Fruit fly (Drosophila melanogaster) whole organism, embryonic: ENCODE results near the gene mRpS7.

Experiments
- Abd-B ChIP-seq: fragments of 200-800 bp; sonication (Bioruptor generic); optimal IDR thresholded peaks from 2 replicates; lab custom pipeline; 2018; ENCODE audit warnings: missing biosample characterization, mild to moderate bottlenecking, missing genetic modification characterization, moderate library complexity
- Ada2b ChIP-seq: fragments of 200-800 bp; sonication (Bioruptor generic); IDR thresholded peaks from 2 replicates; pipeline ENCODE4 v1.3.6; 2022; ENCODE audit warnings: missing biosample characterization, missing genetic modification characterization
- Antp ChIP-seq: fragments of 200-800 bp; sonication (Bioruptor generic); optimal IDR thresholded peaks from 3 replicates; lab custom pipeline; 2016; ENCODE audit warnings: missing biosample characterization, missing genetic modification characterization
- Awh ChIP-seq: fragments of 200-800 bp; sonication (Bioruptor generic); IDR thresholded peaks from 2 replicates; pipeline ENCODE4, ENCODE4 v1.3.6; 2022; ENCODE audit warnings: missing biosample characterization, missing genetic modification characterization
- Bgb ChIP-seq: fragments of 200-800 bp; sonication (Bioruptor generic); IDR thresholded peaks from 2 replicates; pipeline ENCODE4 v1.3.6; 2022; ENCODE audit warnings: missing biosample characterization, missing genetic modification characterization; ENCODE audit not compliant: partially characterized antibody
- CG1603 ChIP-seq: fragments of 200-800 bp; sonication (Bioruptor generic); optimal IDR thresholded peaks from 2 replicates; lab custom pipeline; 2019; ENCODE audit warnings: missing biosample characterization, mild to moderate bottlenecking, missing genetic modification characterization, moderate library complexity
- CG17186 ChIP-seq: fragments of 200-800 bp; sonication (Bioruptor generic); optimal IDR thresholded peaks from 3 replicates; lab custom pipeline; 2017; ENCODE audit warnings: missing biosample characterization, missing genetic modification reagents, missing genetic modification characterization
- CG17802 ChIP-seq: fragments of 200-800 bp; sonication (Bioruptor generic); optimal IDR thresholded peaks from 2 replicates; lab custom pipeline; 2018; ENCODE audit warnings: missing biosample characterization, mild to moderate bottlenecking, missing genetic modification characterization, moderate library complexity
- CG17829 ChIP-seq: fragments of 200-800 bp; optimal IDR thresholded peaks from 2 replicates; lab custom pipeline; 2019; ENCODE audit warnings: missing biosample characterization, mild to moderate bottlenecking, missing genetic modification characterization, moderate library complexity
- CG18011 ChIP-seq: fragments of 200-800 bp; sonication (Bioruptor generic); optimal IDR thresholded peaks from 2 replicates; lab custom pipeline; 2017; ENCODE audit warnings: missing biosample characterization, missing genetic modification characterization, mild to moderate bottlenecking, moderate library complexity, missing genotype
- CG18262 ChIP-seq: fragments of 200-800 bp; optimal IDR thresholded peaks from 3 replicates; lab custom pipeline; 2019; ENCODE audit warnings: missing biosample characterization, mild to moderate bottlenecking, missing genetic modification characterization, moderate library complexity
- CG2678 ChIP-seq: fragments of 200-800 bp; sonication (Bioruptor generic); optimal IDR thresholded peaks from 3 replicates; lab custom pipeline; 2019; ENCODE audit warnings: missing biosample characterization, mild to moderate bottlenecking, missing genetic modification characterization, moderate library complexity
- CG2875 ChIP-seq: fragments of 200-800 bp; sonication (Bioruptor generic); optimal IDR thresholded peaks from 2 replicates; lab custom pipeline; 2017; ENCODE audit warnings: missing biosample characterization, mild to moderate bottlenecking, missing genetic modification characterization, missing genetic modification reagents
- CG30020 ChIP-seq: fragments of 200-800 bp; optimal IDR thresholded peaks from 2 replicates; lab custom pipeline; 2019; ENCODE audit warnings: missing biosample characterization, mild to moderate bottlenecking, missing genetic modification characterization, moderate library complexity
- CG3281 ChIP-seq: fragments of 200-800 bp; sonication (Bioruptor generic); optimal IDR thresholded peaks from 3 replicates; lab custom pipeline; 2017; ENCODE audit warnings: missing biosample characterization, mild to moderate bottlenecking, missing genetic modification characterization
- CG33557 ChIP-seq: fragments of 200-800 bp; sonication (Bioruptor generic); optimal IDR thresholded peaks from 2 replicates; lab custom pipeline; 2019; ENCODE audit warnings: missing biosample characterization, mild to moderate bottlenecking, missing genetic modification characterization, moderate library complexity
- CG43689 ChIP-seq: fragments of 200-800 bp; sonication (Bioruptor generic); IDR thresholded peaks from 2 replicates; pipeline ENCODE4 v1.3.6; 2022; ENCODE audit warnings: missing biosample characterization, missing genetic modification characterization
- CG4707 ChIP-seq: fragments of 200-800 bp; sonication (Bioruptor generic); optimal IDR thresholded peaks from 2 replicates; lab custom pipeline; 2018; ENCODE audit warnings: missing biosample characterization, mild to moderate bottlenecking, missing genetic modification characterization, moderate library complexity
- CG6654 ChIP-seq: fragments of 200-800 bp; sonication (Bioruptor generic); optimal IDR thresholded peaks from 2 replicates; lab custom pipeline; 2017; ENCODE audit warnings: missing biosample characterization, mild to moderate bottlenecking, missing genetic modification characterization
- CG6813 ChIP-seq: fragments of 200-800 bp; sonication (Bioruptor generic); optimal IDR thresholded peaks from 2 replicates; lab custom pipeline; 2017; ENCODE audit warnings: missing biosample characterization, missing genetic modification characterization, mild to moderate bottlenecking, moderate library complexity, missing genetic modification reagents
- CG6854 ChIP-seq: fragments of 200-800 bp; sonication (Bioruptor generic); optimal IDR thresholded peaks from 3 replicates; lab custom pipeline; 2017; ENCODE audit warnings: missing biosample characterization, mild to moderate bottlenecking, missing genetic modification characterization
- CG7839 ChIP-seq: fragments of 200-800 bp; sonication (Bioruptor generic); optimal IDR thresholded peaks from 3 replicates; lab custom pipeline; 2018; ENCODE audit warnings: missing biosample characterization, mild to moderate bottlenecking, missing genetic modification characterization, moderate library complexity
- CG8290 ChIP-seq, 3 experiments: fragments of 200-800 bp; sonication (Bioruptor generic); optimal IDR thresholded peaks; 2 replicates each; lab custom pipeline; 2016 to 2019; ENCODE audit warnings: missing biosample characterization in 3 of 3, missing genetic modification characterization in 3 of 3, mild to moderate bottlenecking in 2 of 3, moderate library complexity in 1 of 3
- CG8388 ChIP-seq: fragments of 200-800 bp; sonication (Bioruptor generic); optimal IDR thresholded peaks from 2 replicates; lab custom pipeline; 2019; ENCODE audit warnings: missing biosample characterization, mild to moderate bottlenecking, missing genetic modification characterization, moderate library complexity
- CG9609 ChIP-seq: fragments of 200-800 bp; sonication (Bioruptor generic); optimal IDR thresholded peaks from 3 replicates; lab custom pipeline; 2016; ENCODE audit warnings: missing biosample characterization, missing genetic modification characterization
- CG9797 ChIP-seq: fragments of 200-800 bp; sonication (Bioruptor generic); optimal IDR thresholded peaks from 3 replicates; lab custom pipeline; 2018; ENCODE audit warnings: missing biosample characterization, mild to moderate bottlenecking, missing genetic modification characterization
- Elba2 ChIP-seq: fragments of 200-800 bp; sonication (Bioruptor generic); optimal IDR thresholded peaks from 3 replicates; lab custom pipeline; 2016; ENCODE audit warnings: missing biosample characterization, missing genetic modification characterization
- Gug ChIP-seq: fragments of 200-800 bp; sonication (Bioruptor generic); IDR thresholded peaks from 4 replicates; pipeline ENCODE4 v1.3.6; 2022; ENCODE audit warnings: missing biosample characterization, missing genetic modification characterization
- Hr3 ChIP-seq: fragments of 200-800 bp; sonication (Bioruptor generic); optimal IDR thresholded peaks from 3 replicates; lab custom pipeline; 2016; ENCODE audit warnings: missing biosample characterization, missing genetic modification characterization
- Lpt ChIP-seq: fragments of >200 bp; optimal IDR thresholded peaks from 2 replicates; lab custom pipeline; 2018; ENCODE audit warnings: missing biosample characterization, missing genetic modification characterization
- Meics ChIP-seq: fragments of 200-800 bp; sonication (Bioruptor generic); optimal IDR thresholded peaks from 2 replicates; lab custom pipeline; 2017; ENCODE audit warnings: missing biosample characterization, mild to moderate bottlenecking, missing genetic modification characterization
- Pdp1 ChIP-seq, 2 experiments: fragments of 200-800 bp; sonication (Bioruptor generic); optimal IDR thresholded peaks; 3 replicates each; lab custom pipeline; 2016; ENCODE audit warnings: missing biosample characterization in 2 of 2, missing genetic modification characterization in 2 of 2, mild to moderate bottlenecking in 1 of 2, moderate library complexity in 1 of 2
- Scr ChIP-seq: fragments of 200-800 bp; sonication (Bioruptor generic); IDR thresholded peaks from 2 replicates; pipeline ENCODE4 v1.3.6; 2022; ENCODE audit warnings: missing biosample characterization, missing genetic modification characterization; ENCODE audit not compliant: partially characterized antibody
- YL-1 ChIP-seq: fragments of 200-800 bp; sonication (Bioruptor generic); optimal IDR thresholded peaks from 3 replicates; lab custom pipeline; 2017; ENCODE audit warnings: missing biosample characterization, mild to moderate bottlenecking, missing genetic modification characterization
- ap ChIP-seq: fragments of 200-800 bp; sonication (Bioruptor generic); IDR thresholded peaks from 2 replicates; pipeline ENCODE4 v1.3.6; 2022; ENCODE audit warnings: missing biosample characterization, missing genetic modification characterization
- az2 ChIP-seq: fragments of 200-800 bp; sonication (Bioruptor generic); optimal IDR thresholded peaks from 3 replicates; lab custom pipeline; 2016; ENCODE audit warnings: missing biosample characterization, missing genetic modification characterization
- ci ChIP-seq: fragments of 200-800 bp; sonication (Bioruptor generic); IDR thresholded peaks from 3 replicates; pipeline ENCODE4 v1.3.6; 2022; ENCODE audit warnings: missing biosample characterization, missing genetic modification characterization
- danr ChIP-seq: fragments of 200-800 bp; sonication (Bioruptor generic); IDR thresholded peaks from 2 replicates; pipeline ENCODE4 v1.3.6; 2022; ENCODE audit warnings: missing biosample characterization, missing genetic modification characterization
- fd64A ChIP-seq: fragments of 200-800 bp; sonication (Bioruptor generic); optimal IDR thresholded peaks from 3 replicates; lab custom pipeline; 2018; ENCODE audit warnings: missing biosample characterization, mild to moderate bottlenecking, missing genetic modification characterization
- gcm ChIP-seq: fragments of 200-800 bp; sonication (Bioruptor generic); optimal IDR thresholded peaks from 2 replicates; lab custom pipeline; 2019; ENCODE audit warnings: missing biosample characterization, mild to moderate bottlenecking, missing genetic modification characterization, moderate library complexity
- ken ChIP-seq: fragments of 200-800 bp; sonication (Bioruptor generic); IDR thresholded peaks from 3 replicates; pipeline ENCODE4 v1.3.6; 2022; ENCODE audit warnings: missing biosample characterization, missing genetic modification characterization
- lbe ChIP-seq: fragments of 200-800 bp; sonication (Bioruptor generic); optimal IDR thresholded peaks from 2 replicates; lab custom pipeline; 2016; ENCODE audit warnings: missing biosample characterization, mild to moderate bottlenecking, missing genetic modification characterization
- nerfin-1 ChIP-seq: fragments of 200-800 bp; sonication (Bioruptor generic); optimal IDR thresholded peaks from 3 replicates; lab custom pipeline; 2019; ENCODE audit warnings: missing biosample characterization, mild to moderate bottlenecking, missing genetic modification characterization, moderate library complexity
- p53 ChIP-seq: fragments of 200-800 bp; sonication (Bioruptor generic); optimal IDR thresholded peaks from 2 replicates; lab custom pipeline; 2016; ENCODE audit warnings: missing biosample characterization, missing genetic modification characterization
- ro ChIP-seq: fragments of 200-800 bp; sonication (Bioruptor generic); IDR thresholded peaks from 2 replicates; pipeline ENCODE4 v1.3.6; 2022; ENCODE audit warnings: missing biosample characterization, missing genetic modification characterization
- tio ChIP-seq: fragments of 200-800 bp; sonication (Bioruptor generic); optimal IDR thresholded peaks from 2 replicates; lab custom pipeline; 2017; ENCODE audit warnings: missing biosample characterization, missing genetic modification characterization, inconsistent platforms
- wdn ChIP-seq: fragments of 200-800 bp; sonication (Bioruptor generic); IDR thresholded peaks from 2 replicates; pipeline ENCODE4 v1.3.6; 2022; ENCODE audit warnings: missing biosample characterization, missing genetic modification characterization
- zf30C ChIP-seq: fragments of 200-800 bp; sonication (Bioruptor generic); optimal IDR thresholded peaks from 3 replicates; lab custom pipeline; 2018; ENCODE audit warnings: missing biosample characterization, mild to moderate bottlenecking, missing genetic modification characterization

Gene mRpS7

DNA sequence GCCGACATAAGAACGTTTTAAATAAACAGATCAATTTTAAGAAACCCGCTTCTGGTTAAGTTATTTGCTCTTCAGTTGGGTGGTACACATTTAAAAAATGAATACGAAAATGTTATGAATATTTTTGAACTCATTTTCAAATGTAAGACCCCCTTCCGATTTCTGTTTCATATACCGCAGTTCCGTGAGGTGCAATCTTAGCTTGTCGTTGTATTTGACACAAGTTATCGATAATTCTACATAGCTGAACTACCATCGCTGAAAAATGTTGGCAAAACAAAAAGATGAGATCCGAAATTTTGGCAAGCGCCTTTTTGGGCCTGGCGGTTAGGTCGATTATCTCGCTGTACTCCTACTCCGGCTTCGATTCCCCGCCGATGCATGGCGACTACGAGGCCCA is 6.6 kb upstream of the mRpS7 start, which contains the start of gene gny (continued):
- peak; percentile 38; the same call in 1 of the 2 replicates for TF ChIP-seq Bgb
- TF ChIP-seq ken: no peak
- no peak for TF ChIP-seq nerfin-1 (tag; lab: Kevin White, UChicago)
- peak; percentile 40 for TF ChIP-seq YL-1 (GFP tag; lab: Kevin White, UChicago)
- no peak for TF ChIP-seq Awh (GFP tag; lab: Robert Waterston, UW)
- peak; percentile 29 for TF ChIP-seq Scr (GFP tag; lab: Robert Waterston, UW)
- peak; percentile 37 for TF ChIP-seq CG17802 (tag; lab: Kevin White, UChicago)

DNA sequence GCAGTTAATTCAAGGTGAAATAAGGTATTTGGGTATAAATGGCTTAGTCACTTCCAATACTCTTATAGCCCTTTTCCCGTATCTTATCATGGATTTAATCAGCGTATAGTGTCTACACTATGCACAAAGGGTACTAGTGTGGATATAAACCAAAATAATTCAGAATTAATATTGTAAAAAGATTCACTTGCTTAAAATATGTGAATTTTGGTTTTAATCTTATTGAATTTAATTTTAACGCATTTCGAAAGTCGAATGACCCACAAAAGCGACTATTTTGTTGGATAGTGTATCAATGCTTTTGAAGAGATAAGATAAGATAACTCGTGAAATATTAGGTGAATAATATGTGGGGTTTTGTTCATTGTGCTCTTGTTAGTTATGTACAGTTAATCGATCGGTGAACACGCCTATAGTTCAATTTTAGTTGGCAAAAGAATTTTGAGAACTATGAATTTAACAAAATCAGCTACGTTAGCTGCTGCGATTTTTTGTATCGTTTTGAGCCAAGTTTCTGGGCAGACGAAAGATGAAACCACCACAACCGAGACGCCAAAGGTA is 4.5 kb upstream of the mRpS7 start, which contains the start of gene CG5096:
TSS of gene CG5096 (plus strand) at position 374 of the 561 bp plus-strand sequence.
- TF ChIP-seq CG8388 (GFP tag; lab: Kevin White, UChicago) (peak; percentile 82), Gug (GFP tag; lab: Robert Waterston, UW) (no peak), Meics (peak; percentile 91), CG2678 (tag; lab: Kevin White, UChicago) (peak; percentile 97), zf30C (GFP tag; lab: Kevin White, UChicago) (no peak), CG9609 (peak; percentile 53), Hr3 (peak; percentile 79), CG1603 (tag; lab: Kevin White, UChicago) (peak; percentile 84), danr (GFP tag; lab: Robert Waterston, UW) (peak; percentile 81), gcm (GFP tag; lab: Kevin White, UChicago) (peak; percentile 87), CG6654 (peak; percentile 64), CG7839 (peak; percentile 94), Pdp1 (GFP tag; optimal IDR thresholded peaks at IDR 0.05; lab: Kevin White, UChicago) (peak; percentile 78 to 79), Ada2b (GFP tag; lab: Robert Waterston, UW) (peak; percentile 89), Abd-B (GFP tag; lab: Kevin White, UChicago) (no peak), fd64A (GFP tag; lab: Kevin White, UChicago) (no peak), CG4707 (GFP tag; lab: Kevin White, UChicago) (peak; percentile 64), ro (GFP tag; lab: Robert Waterston, UW) (peak; percentile 39; the same call in 1 of the 2 replicates), CG30020 (tag; lab: Kevin White, UChicago) (peak; percentile 46), CG6854 (GFP tag; lab: Kevin White, UChicago) (peak; percentile 89), CG8290 (GFP tag; optimal IDR thresholded peaks at IDR 0.05; lab: Kevin White, UChicago) (no peak), CG8290 (tag; optimal IDR thresholded peaks at IDR 0.05; lab: Kevin White, UChicago) (peak in 1 of 2 experiments; percentile 92), Antp (GFP tag; lab: Kevin White, UChicago) (peak; percentile 48), wdn (peak; percentile 79), Elba2 (GFP tag; lab: Kevin White, UChicago) (no peak), CG17186 (GFP tag; lab: Kevin White, UChicago) (no peak), p53 (GFP tag; lab: Kevin White, UChicago) (no peak), CG3281 (GFP tag; lab: Kevin White, UChicago) (peak; percentile 92), ap (GFP tag; lab: Robert Waterston, UW) (peak; percentile 84), CG9797 (no peak), CG33557 (GFP tag; lab: Kevin White, UChicago) (no peak), CG2875 (GFP tag; lab: Kevin White, UChicago) (peak; percentile 59), CG18262 (tag; lab: Kevin White, UChicago) (peak; percentile 87), CG18011 (GFP tag; lab: Kevin White, UChicago) (peak; percentile 57), Lpt (GFP tag; lab: Kevin White, UChicago) (no peak), tio (GFP tag; lab: Kevin White, UChicago) (peak; percentile 68), CG17829 (peak; percentile 88), CG6813 (GFP tag; lab: Kevin White, UChicago) (peak; percentile 87), az2 (GFP tag; lab: Kevin White, UChicago) (peak; percentile 79), ci (GFP tag; lab: Robert Waterston, UW) (peak; percentile 94), CG43689 (GFP tag; lab: Robert Waterston, UW) (no peak), lbe (GFP tag; lab: Kevin White, UChicago) (peak; percentile 62)
